Fruit fly (Drosophila melanogaster): ENCODE results near the gene Hus1-like.
A peak's percentile ranks its signal among the peaks of the same experiment; 100 is the strongest.

Hus1-like gene

DNA sequence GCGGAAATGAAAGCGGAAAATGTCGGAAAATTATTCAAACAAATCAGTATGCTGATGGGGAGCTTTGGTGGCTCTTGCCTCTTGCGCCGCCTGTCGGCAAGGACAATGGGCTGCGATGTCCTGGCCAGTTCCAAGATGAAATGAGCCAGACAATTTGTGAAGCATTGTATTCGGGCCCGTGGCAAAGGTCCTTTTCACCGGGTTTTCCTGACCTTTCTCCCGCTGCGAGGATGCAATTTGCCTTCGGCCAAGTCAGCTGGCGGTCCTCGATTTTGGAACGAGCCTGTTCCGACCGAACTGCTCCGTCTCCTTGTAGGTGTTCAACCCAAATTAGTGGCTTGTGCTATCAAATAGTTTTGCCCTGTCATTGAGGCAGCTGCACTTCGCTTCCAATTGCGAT lies 35.5 kb upstream of the Hus1-like start:
- peak; percentile 92 for TF ChIP-seq zen (tag; optimal IDR thresholded peaks at IDR 0.05)
- TF ChIP-seq cad (GFP tag; optimal IDR thresholded peaks at IDR 0.05) = peak; percentile 70
- peak; percentile 13 for TF ChIP-seq ac (GFP tag; optimal IDR thresholded peaks at IDR 0.05)
- TF ChIP-seq Hey (tag; optimal IDR thresholded peaks at IDR 0.05) = no peak

DNA sequence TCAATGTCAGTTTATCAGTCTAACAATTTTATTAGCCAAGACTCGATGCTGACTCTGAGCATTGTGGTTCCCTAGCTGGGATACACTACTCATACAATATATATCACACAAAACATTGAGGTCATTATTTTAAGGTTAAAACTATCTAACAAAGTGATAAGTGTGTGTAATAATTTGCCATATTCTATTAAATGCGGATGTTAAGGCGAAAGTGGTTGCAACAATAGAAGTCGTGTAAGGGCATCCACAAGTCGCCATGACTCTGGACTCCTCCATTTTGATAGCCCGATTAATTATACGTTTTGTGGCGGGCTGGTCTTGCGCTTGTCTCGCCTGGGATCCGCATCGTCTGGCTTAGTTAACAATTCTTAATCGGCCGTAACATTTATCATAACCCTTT lies 34.9 kb upstream of the Hus1-like start:
- TF ChIP-seq ab (GFP tag; optimal IDR thresholded peaks at IDR 0.05) = no peak
- no peak for TF ChIP-seq ac (GFP tag; optimal IDR thresholded peaks at IDR 0.05)
- TF ChIP-seq ci (GFP tag; IDR thresholded peaks at IDR 0.05) = 0 out of 3 replicates have a peak, but pooled peaks have one; percentile 20
- 0 out of 2 replicates have a peak, but pooled peaks have one; percentile 16 for TF ChIP-seq E2f2 (GFP tag; IDR thresholded peaks at IDR 0.05)
- TF ChIP-seq Rfx (GFP tag; IDR thresholded peaks at IDR 0.05) = no peak
- peak in 1 of 3 experiments; percentile 81 for TF ChIP-seq lola (GFP tag; optimal IDR thresholded peaks at IDR 0.05)
- no peak for TF ChIP-seq Trl (optimal IDR thresholded peaks at IDR 0.05)
- peak; percentile 22 for TF ChIP-seq Trl (GFP tag; optimal IDR thresholded peaks at IDR 0.05)
- no peak for TF ChIP-seq bigmax (GFP tag; optimal IDR thresholded peaks at IDR 0.05)
- TF ChIP-seq peb (GFP tag; IDR thresholded peaks at IDR 0.05) = peak; percentile 47; the same call in 1 of the 2 replicates
- peak; percentile 77 for TF ChIP-seq CG8281 (tag; optimal IDR thresholded peaks at IDR 0.05)
- peak; percentile 28 for TF ChIP-seq Six4 (GFP tag; optimal IDR thresholded peaks at IDR 0.05)
- TF ChIP-seq onecut (GFP tag; IDR thresholded peaks at IDR 0.05) = peak; percentile 36; the same call in 1 of the 2 replicates
- peak in 1 of 3 experiments; percentile 27 for TF ChIP-seq Stat92E (GFP tag; optimal IDR thresholded peaks at IDR 0.05)
- TF ChIP-seq Chrac-16 (GFP tag; optimal IDR thresholded peaks at IDR 0.05) = peak; percentile 27
- TF ChIP-seq CG31388 (GFP tag; optimal IDR thresholded peaks at IDR 0.05) = no peak
- TF ChIP-seq zen (tag; optimal IDR thresholded peaks at IDR 0.05) = no peak
- peak; percentile 10 for TF ChIP-seq CG7786 (GFP tag; optimal IDR thresholded peaks at IDR 0.05)
- TF ChIP-seq CG10267 (tag; optimal IDR thresholded peaks at IDR 0.05) = peak; percentile 61
- TF ChIP-seq Hr78 (GFP tag; optimal IDR thresholded peaks at IDR 0.05) = peak in 1 of 2 experiments; percentile 2
- no peak for TF ChIP-seq cad (GFP tag; optimal IDR thresholded peaks at IDR 0.05)
- peak; percentile 60; the same call in 1 of the 2 replicates for TF ChIP-seq CG17328 (GFP tag; IDR thresholded peaks at IDR 0.05)
- TF ChIP-seq croc (GFP tag; conservative IDR thresholded peaks at IDR 0.05) = peak; percentile 48; the same call in 1 of the 3 replicates
- peak; percentile 48 for TF ChIP-seq Ptx1 (GFP tag; IDR thresholded peaks at IDR 0.05)
- peak; percentile 88 for TF ChIP-seq Ets65A (GFP tag)
- TF ChIP-seq sisA (GFP tag; IDR thresholded peaks at IDR 0.05) = peak; percentile 50; the same call in 1 of the 2 replicates
- peak; percentile 64 for TF ChIP-seq CG14710 (tag; optimal IDR thresholded peaks at IDR 0.05)
- peak; percentile 9 for TF ChIP-seq CG13775 (GFP tag; optimal IDR thresholded peaks at IDR 0.05)
- TF ChIP-seq CoRest (tag; optimal IDR thresholded peaks at IDR 0.05) = peak; percentile 53
- no peak for TF ChIP-seq Dek (tag; optimal IDR thresholded peaks at IDR 0.05)
- TF ChIP-seq CG15601 (tag; optimal IDR thresholded peaks at IDR 0.05) = peak; percentile 55
- no peak for TF ChIP-seq Sox102F (GFP tag; optimal IDR thresholded peaks at IDR 0.05)
- no peak for TF ChIP-seq run (tag; optimal IDR thresholded peaks at IDR 0.05)
- no peak for TF ChIP-seq CG8478 (optimal IDR thresholded peaks at IDR 0.05)
- no peak for TF ChIP-seq ro (GFP tag; IDR thresholded peaks at IDR 0.05)
- no peak for TF ChIP-seq h (optimal IDR thresholded peaks at IDR 0.05)
- TF ChIP-seq CG10366 (GFP tag; IDR thresholded peaks at IDR 0.05) = peak; percentile 44; the same call in 1 of the 2 replicates
- no peak for TF ChIP-seq lmd (GFP tag; IDR thresholded peaks at IDR 0.05)
- no peak for TF ChIP-seq Ravus (GFP tag; IDR thresholded peaks at IDR 0.05)
- TF ChIP-seq CG10565 (GFP tag; optimal IDR thresholded peaks at IDR 0.05) = no peak
- no peak for TF ChIP-seq Ssrp (tag; optimal IDR thresholded peaks at IDR 0.05)
- no peak for TF ChIP-seq usp (GFP tag; optimal IDR thresholded peaks at IDR 0.05)
- TF ChIP-seq sc (optimal IDR thresholded peaks at IDR 0.05) = no peak
- peak; percentile 41 for TF ChIP-seq sc (GFP tag; optimal IDR thresholded peaks at IDR 0.05)
- TF ChIP-seq Nf-YC (tag; optimal IDR thresholded peaks at IDR 0.05) = no peak
- TF ChIP-seq ems (GFP tag; optimal IDR thresholded peaks at IDR 0.05) = peak; percentile 8
- TF ChIP-seq slp2 (GFP tag; optimal IDR thresholded peaks at IDR 0.05) = peak; percentile 17
- TF ChIP-seq Oli (tag; optimal IDR thresholded peaks at IDR 0.05) = peak; percentile 52
- TF ChIP-seq Hsf (GFP tag; optimal IDR thresholded peaks at IDR 0.05) = peak; percentile 36
